Fruit fly (Drosophila melanogaster) whole organism, embryonic: ENCODE results near the gene Mzt1.

Source experiments
- Asciz ChIP-seq: fragments of 200-800 bp; sonication (Bioruptor generic); optimal IDR thresholded peaks from 2 replicates; lab custom pipeline; 2017; ENCODE audit warnings: missing biosample characterization, mild to moderate bottlenecking, missing genetic modification characterization, missing genetic modification reagents
- C15 ChIP-seq: fragments of 200-800 bp; sonication (Bioruptor generic); IDR thresholded peaks from 3 replicates; pipeline ENCODE4 v1.3.6; 2022; ENCODE audit warnings: missing biosample characterization, missing genetic modification characterization
- CG11560 ChIP-seq: fragments of 200-800 bp; sonication (Bioruptor generic); IDR thresholded peaks from 3 replicates; pipeline ENCODE4 v1.3.6; 2022; ENCODE audit warnings: missing biosample characterization, missing genetic modification characterization
- CG12219 ChIP-seq: fragments of 200-800 bp; sonication (Bioruptor generic); optimal IDR thresholded peaks from 3 replicates; lab custom pipeline; 2018; ENCODE audit warnings: missing biosample characterization, mild to moderate bottlenecking, missing genetic modification characterization
- CG12659 ChIP-seq: fragments of 200-800 bp; sonication (Bioruptor generic); optimal IDR thresholded peaks from 3 replicates; lab custom pipeline; 2017; ENCODE audit warnings: mild to moderate bottlenecking, missing biosample characterization, missing genetic modification reagents, missing genetic modification characterization
- CG14965 ChIP-seq: fragments of 200-800 bp; sonication (Bioruptor generic); optimal IDR thresholded peaks from 2 replicates; lab custom pipeline; 2016; ENCODE audit warnings: missing biosample characterization, missing genetic modification characterization, borderline replicate concordance
- CG15073 ChIP-seq: fragments of 200-800 bp; sonication (Bioruptor generic); optimal IDR thresholded peaks from 2 replicates; lab custom pipeline; 2016; ENCODE audit warnings: missing biosample characterization, missing genetic modification characterization
- CG15269 ChIP-seq: fragments of 200-800 bp; sonication (Bioruptor generic); optimal IDR thresholded peaks from 2 replicates; lab custom pipeline; 2018; ENCODE audit warnings: missing biosample characterization, mild to moderate bottlenecking, missing genetic modification characterization, moderate library complexity
- CG1529 ChIP-seq: fragments of 200-800 bp; sonication (Bioruptor generic); optimal IDR thresholded peaks from 3 replicates; lab custom pipeline; 2018; ENCODE audit warnings: missing biosample characterization, missing genetic modification characterization
- CG15601 ChIP-seq: fragments of 200-800 bp; sonication (Bioruptor generic); optimal IDR thresholded peaks from 3 replicates; lab custom pipeline; 2019; ENCODE audit warnings: missing biosample characterization, mild to moderate bottlenecking, missing genetic modification characterization, moderate library complexity
- CG16779 ChIP-seq: fragments of 200-800 bp; sonication (Bioruptor generic); IDR thresholded peaks from 2 replicates; pipeline ENCODE4 v1.3.6; 2022; ENCODE audit warnings: missing biosample characterization, missing genetic modification characterization
- CG17385 ChIP-seq: fragments of 200-800 bp; sonication (Bioruptor generic); optimal IDR thresholded peaks from 3 replicates; lab custom pipeline; 2018; ENCODE audit warnings: missing biosample characterization, mild to moderate bottlenecking, missing genetic modification characterization
- CG18619 ChIP-seq: fragments of 200-800 bp; sonication (Bioruptor generic); optimal IDR thresholded peaks from 3 replicates; lab custom pipeline; 2017; ENCODE audit warnings: missing biosample characterization, mild to moderate bottlenecking, missing genetic modification characterization
- CG2120 ChIP-seq: fragments of 200-800 bp; sonication (Bioruptor generic); optimal IDR thresholded peaks from 3 replicates; lab custom pipeline; 2016; ENCODE audit warnings: missing biosample characterization, missing genetic modification characterization
- CG2129 ChIP-seq: fragments of 200-800 bp; sonication (Bioruptor generic); IDR thresholded peaks from 2 replicates; pipeline ENCODE4 v1.3.6; 2022; ENCODE audit warnings: missing biosample characterization, missing genetic modification characterization; ENCODE audit not compliant: partially characterized antibody
- CG2199 ChIP-seq: fragments of 200-800 bp; sonication (Bioruptor generic); IDR thresholded peaks from 3 replicates; pipeline ENCODE4 v1.3.6; 2022; ENCODE audit warnings: missing biosample characterization, missing genetic modification characterization
- CG31388 ChIP-seq: fragments of 200-800 bp; sonication (Bioruptor generic); optimal IDR thresholded peaks from 2 replicates; lab custom pipeline; 2016; ENCODE audit warnings: missing biosample characterization, missing genetic modification characterization
- CG31441 ChIP-seq: fragments of 200-800 bp; sonication (Bioruptor generic); IDR thresholded peaks from 2 replicates; pipeline ENCODE4 v1.3.6; 2022; ENCODE audit warnings: missing biosample characterization, missing genetic modification characterization
- CG33213 ChIP-seq: fragments of 200-800 bp; sonication (Bioruptor generic); optimal IDR thresholded peaks from 3 replicates; lab custom pipeline; 2016; ENCODE audit warnings: missing biosample characterization, missing genetic modification characterization
- CG4360 ChIP-seq: fragments of 200-800 bp; sonication (Bioruptor generic); IDR thresholded peaks from 2 replicates; pipeline ENCODE4 v1.3.6; 2022; ENCODE audit warnings: missing biosample characterization, missing genetic modification characterization
- CG4820 ChIP-seq: fragments of 200-800 bp; sonication (Bioruptor generic); optimal IDR thresholded peaks from 3 replicates; lab custom pipeline; 2016; ENCODE audit warnings: missing biosample characterization, missing genetic modification characterization
- CG6654 ChIP-seq: fragments of 200-800 bp; sonication (Bioruptor generic); optimal IDR thresholded peaks from 2 replicates; lab custom pipeline; 2017; ENCODE audit warnings: missing biosample characterization, mild to moderate bottlenecking, missing genetic modification characterization
- CG8944 ChIP-seq: fragments of 200-800 bp; sonication (Bioruptor generic); optimal IDR thresholded peaks from 3 replicates; lab custom pipeline; 2016; ENCODE audit warnings: missing biosample characterization, missing genetic modification characterization
- CG9932 ChIP-seq: fragments of 200-800 bp; sonication (Bioruptor generic); IDR thresholded peaks from 2 replicates; pipeline ENCODE4 v1.3.6; 2022; ENCODE audit warnings: missing biosample characterization, missing genetic modification characterization
- Dref ChIP-seq: fragments of 200-800 bp; sonication (Bioruptor generic); IDR thresholded peaks from 2 replicates; pipeline ENCODE4 v1.3.6; 2022; ENCODE audit warnings: missing biosample characterization, missing genetic modification characterization
- Drgx ChIP-seq: fragments of 200-800 bp; sonication (Bioruptor generic); IDR thresholded peaks from 2 replicates; pipeline ENCODE4 v1.3.6; 2022; ENCODE audit warnings: missing biosample characterization, missing genetic modification characterization
- E2f2 ChIP-seq: fragments of 200-800 bp; sonication (Bioruptor generic); IDR thresholded peaks from 2 replicates; pipeline ENCODE4 v1.3.6; 2022; ENCODE audit warnings: missing biosample characterization, missing genetic modification characterization
- Hmx ChIP-seq: fragments of 200-800 bp; sonication (Bioruptor generic); optimal IDR thresholded peaks from 2 replicates; lab custom pipeline; 2016; ENCODE audit warnings: missing biosample characterization, missing genetic modification characterization
- Kr ChIP-seq: fragments of 200-800 bp; sonication (Bioruptor generic); optimal IDR thresholded peaks from 2 replicates; lab custom pipeline; 2017; ENCODE audit warnings: missing biosample characterization, mild to moderate bottlenecking, missing genetic modification characterization
- Neu2 ChIP-seq: fragments of 200-800 bp; sonication (Bioruptor generic); optimal IDR thresholded peaks from 3 replicates; lab custom pipeline; 2016; ENCODE audit warnings: missing biosample characterization, missing genetic modification characterization, borderline replicate concordance
- Oli ChIP-seq: fragments of 200-800 bp; sonication (Bioruptor generic); optimal IDR thresholded peaks from 2 replicates; lab custom pipeline; 2018; ENCODE audit warnings: missing biosample characterization, mild to moderate bottlenecking, missing genetic modification characterization, moderate library complexity
- Rfx ChIP-seq: fragments of 200-800 bp; sonication (Bioruptor generic); IDR thresholded peaks from 2 replicates; pipeline ENCODE4 v1.3.6; 2022; ENCODE audit warnings: missing biosample characterization, missing genetic modification characterization
- Vsx1 ChIP-seq: fragments of 200-800 bp; sonication (Bioruptor generic); optimal IDR thresholded peaks from 2 replicates; lab custom pipeline; 2017; ENCODE audit warnings: missing biosample characterization, mild to moderate bottlenecking, missing genetic modification characterization, missing genetic modification reagents
- caup ChIP-seq: fragments of 200-800 bp; sonication (Bioruptor generic); optimal IDR thresholded peaks from 3 replicates; lab custom pipeline; 2017; ENCODE audit warnings: missing biosample characterization, mild to moderate bottlenecking, missing genetic modification characterization, moderate library complexity; ENCODE audit not compliant: severe bottlenecking
- croc ChIP-seq: fragments of 200-800 bp; sonication (Bioruptor generic); conservative IDR thresholded peaks from 3 replicates; pipeline ENCODE4 v1.3.6; 2022; ENCODE audit warnings: missing biosample characterization, missing genetic modification characterization
- disco-r ChIP-seq: fragments of 200-800 bp; sonication (Bioruptor generic); optimal IDR thresholded peaks from 2 replicates; lab custom pipeline; 2016; ENCODE audit warnings: missing biosample characterization, missing genetic modification characterization
- ewg ChIP-seq: fragments of 200-800 bp; sonication (Bioruptor generic); optimal IDR thresholded peaks from 3 replicates; lab custom pipeline; 2017; ENCODE audit warnings: mild to moderate bottlenecking, missing biosample characterization, missing genetic modification reagents, missing genetic modification characterization
- ham ChIP-seq: fragments of 200-800 bp; sonication (Bioruptor generic); IDR thresholded peaks from 2 replicates; pipeline ENCODE4 v1.3.6; 2022; ENCODE audit warnings: missing biosample characterization, missing genetic modification characterization
- hbn ChIP-seq: fragments of 200-800 bp; sonication (Bioruptor generic); IDR thresholded peaks from 2 replicates; pipeline ENCODE4 v1.3.6; 2022; ENCODE audit warnings: missing biosample characterization, missing genetic modification characterization; ENCODE audit not compliant: partially characterized antibody
- lab ChIP-seq: fragments of 200-800 bp; sonication (Bioruptor generic); optimal IDR thresholded peaks from 3 replicates; lab custom pipeline; 2017; ENCODE audit warnings: missing biosample characterization, missing genetic modification characterization, mild to moderate bottlenecking, moderate library complexity, missing genetic modification reagents
- lbe ChIP-seq: fragments of 200-800 bp; sonication (Bioruptor generic); optimal IDR thresholded peaks from 2 replicates; lab custom pipeline; 2016; ENCODE audit warnings: missing biosample characterization, mild to moderate bottlenecking, missing genetic modification characterization
- onecut ChIP-seq: fragments of 200-800 bp; sonication (Bioruptor generic); IDR thresholded peaks from 2 replicates; pipeline ENCODE4 v1.3.6; 2022; ENCODE audit warnings: missing biosample characterization, missing genetic modification characterization
- peb ChIP-seq: fragments of 200-800 bp; sonication (Bioruptor generic); IDR thresholded peaks from 2 replicates; pipeline ENCODE4 v1.3.6; 2022; ENCODE audit warnings: missing biosample characterization, missing genetic modification characterization
- pita ChIP-seq: fragments of 200-800 bp; sonication (Bioruptor generic); optimal IDR thresholded peaks from 2 replicates; lab custom pipeline; 2017; ENCODE audit warnings: missing biosample characterization, mild to moderate bottlenecking, missing genetic modification characterization
- pnt ChIP-seq: fragments of 200-800 bp; sonication (Bioruptor generic); optimal IDR thresholded peaks from 3 replicates; lab custom pipeline; 2016; ENCODE audit warnings: missing biosample characterization, missing genetic modification characterization
- sima ChIP-seq: fragments of 200-800 bp; sonication (Bioruptor generic); optimal IDR thresholded peaks from 2 replicates; lab custom pipeline; 2016; ENCODE audit warnings: missing biosample characterization, missing genetic modification characterization
- sisA ChIP-seq: fragments of 200-800 bp; sonication (Bioruptor generic); IDR thresholded peaks from 2 replicates; pipeline ENCODE4 v1.3.6; 2022; ENCODE audit warnings: missing biosample characterization, missing genetic modification characterization
- sob ChIP-seq: fragments of 200-800 bp; sonication (Bioruptor generic); IDR thresholded peaks from 2 replicates; pipeline ENCODE4 v1.3.6; 2022; ENCODE audit warnings: missing biosample characterization, missing genetic modification characterization
- wdn ChIP-seq: fragments of 200-800 bp; sonication (Bioruptor generic); IDR thresholded peaks from 2 replicates; pipeline ENCODE4 v1.3.6; 2022; ENCODE audit warnings: missing biosample characterization, missing genetic modification characterization
- wor ChIP-seq: fragments of 200-800 bp; sonication (Bioruptor generic); IDR thresholded peaks from 2 replicates; pipeline ENCODE4 v1.3.6; 2022; ENCODE audit warnings: missing biosample characterization, missing genetic modification characterization
- zf30C ChIP-seq: fragments of 200-800 bp; sonication (Bioruptor generic); optimal IDR thresholded peaks from 3 replicates; lab custom pipeline; 2018; ENCODE audit warnings: missing biosample characterization, mild to moderate bottlenecking, missing genetic modification characterization

Mzt1 gene

dm6 chr3L:2411564-2412080 lies 22.6 kb downstream of the Mzt1 start (continued):
- peak; percentile 53 for TF ChIP-seq Rfx (GFP tag; lab: Robert Waterston, UW)
- peak; percentile 4 for TF ChIP-seq Oli
- no peak for TF ChIP-seq CG15601 (tag; lab: Kevin White, UChicago)
- peak; percentile 47 for TF ChIP-seq CG9932
- no peak for TF ChIP-seq CG16779 (GFP tag; lab: Robert Waterston, UW)
- peak; percentile 16 for TF ChIP-seq CG12219 (GFP tag; lab: Kevin White, UChicago)
- no peak for TF ChIP-seq CG6654
- no peak for TF ChIP-seq Kr (GFP tag; lab: Kevin White, UChicago)
- TF ChIP-seq Asciz: no peak
- peak; percentile 9 for TF ChIP-seq lbe (GFP tag; lab: Kevin White, UChicago)
- TF ChIP-seq wdn: 0 out of 2 replicates have a peak, but pooled peaks have one; percentile 6
- TF ChIP-seq ham (GFP tag; lab: Robert Waterston, UW): no peak
- TF ChIP-seq CG11560 (tag; lab: Robert Waterston, UW): no peak
- TF ChIP-seq ewg: no peak
- TF ChIP-seq sima (GFP tag; lab: Kevin White, UChicago): no peak
- no peak for TF ChIP-seq CG1529 (GFP tag; lab: Kevin White, UChicago)
- TF ChIP-seq E2f2: peak; percentile 31; the same call in 1 of the 2 replicates
- no peak for TF ChIP-seq disco-r (GFP tag; lab: Kevin White, UChicago)
- TF ChIP-seq lab: peak; percentile 77
- no peak for TF ChIP-seq CG15073 (GFP tag; lab: Kevin White, UChicago)
- TF ChIP-seq CG8944 (GFP tag; lab: Kevin White, UChicago): no peak
- TF ChIP-seq sob (GFP tag; lab: Robert Waterston, UW): no peak
- TF ChIP-seq Drgx: peak; percentile 44; the same call in 1 of the 2 replicates
- no peak for TF ChIP-seq CG14965 (GFP tag; lab: Kevin White, UChicago)
- TF ChIP-seq CG2129: no peak
- no peak for TF ChIP-seq Vsx1
- no peak for TF ChIP-seq pnt (GFP tag; lab: Kevin White, UChicago)
- TF ChIP-seq CG31388 (GFP tag; lab: Kevin White, UChicago): no peak
- TF ChIP-seq peb (GFP tag; lab: Robert Waterston, UW): no peak
- peak; percentile 25 for TF ChIP-seq CG18619 (GFP tag; lab: Kevin White, UChicago)
- TF ChIP-seq Hmx (GFP tag; lab: Kevin White, UChicago): no peak
- peak; percentile 70 for TF ChIP-seq CG2120 (GFP tag; lab: Kevin White, UChicago)
- TF ChIP-seq zf30C: no peak
- TF ChIP-seq CG4360 (GFP tag; lab: Robert Waterston, UW): no peak
- TF ChIP-seq sisA: no peak; the same call in 1 of the 2 replicates
- TF ChIP-seq onecut (GFP tag; lab: Robert Waterston, UW): 0 out of 2 replicates have a peak, but pooled peaks have one; percentile 12
- TF ChIP-seq CG4820 (GFP tag; lab: Kevin White, UChicago): no peak
- peak; percentile 49 for TF ChIP-seq CG12659 (GFP tag; lab: Kevin White, UChicago)
- TF ChIP-seq CG2199 (GFP tag; lab: Robert Waterston, UW): no peak
- no peak for TF ChIP-seq Dref
- peak; percentile 58 for TF ChIP-seq CG15269 (tag; lab: Kevin White, UChicago)
- no peak for TF ChIP-seq pita
- 0 out of 2 replicates have a peak, but pooled peaks have one; percentile 34 for TF ChIP-seq wor (GFP tag; lab: Robert Waterston, UW)
- no peak for TF ChIP-seq croc (GFP tag; lab: Robert Waterston, UW)
- no peak for TF ChIP-seq hbn
- TF ChIP-seq Neu2: no peak
- TF ChIP-seq CG33213: no peak
- peak; percentile 45 for TF ChIP-seq CG17385 (GFP tag; lab: Kevin White, UChicago)
- TF ChIP-seq caup (GFP tag; lab: Kevin White, UChicago): peak; percentile 59
- TF ChIP-seq C15 (GFP tag; lab: Robert Waterston, UW): 0 out of 3 replicates have a peak, but pooled peaks have one; percentile 10
- TF ChIP-seq CG31441: no peak
